Fruit fly (Drosophila melanogaster) whole organism, embryonic: Measurements from ENCODE around the gene H.

Experiments
- Adf1 ChIP-seq: fragments of 200-800 bp; sonication (Bioruptor generic); IDR thresholded peaks from 2 replicates; pipeline ENCODE4 v1.3.6; 2022; ENCODE audit warnings: missing biosample characterization, missing genetic modification characterization
- Asciz ChIP-seq: fragments of 200-800 bp; sonication (Bioruptor generic); optimal IDR thresholded peaks from 2 replicates; lab custom pipeline; 2017; ENCODE audit warnings: missing biosample characterization, mild to moderate bottlenecking, missing genetic modification characterization, missing genetic modification reagents
- Awh ChIP-seq: fragments of 200-800 bp; sonication (Bioruptor generic); IDR thresholded peaks from 2 replicates; pipeline ENCODE4, ENCODE4 v1.3.6; 2022; ENCODE audit warnings: missing biosample characterization, missing genetic modification characterization
- Blimp-1 ChIP-seq: fragments of 200-800 bp; sonication (Bioruptor generic); optimal IDR thresholded peaks from 3 replicates; lab custom pipeline; 2018; ENCODE audit warnings: missing biosample characterization, missing genetic modification characterization, mild to moderate bottlenecking, moderate library complexity, missing genetic modification reagents
- CG10959 ChIP-seq: fragments of 200-800 bp; sonication (Bioruptor generic); IDR thresholded peaks from 2 replicates; pipeline ENCODE4 v1.3.6; 2022; ENCODE audit warnings: missing biosample characterization, missing genetic modification characterization
- CG11696 ChIP-seq: fragments of 200-800 bp; sonication (Bioruptor generic); IDR thresholded peaks from 2 replicates; pipeline ENCODE4 v1.3.6; 2022; ENCODE audit warnings: missing biosample characterization, missing genetic modification characterization
- CG12155 ChIP-seq: fragments of 200-800 bp; sonication (Bioruptor generic); optimal IDR thresholded peaks from 3 replicates; lab custom pipeline; 2016; ENCODE audit warnings: missing biosample characterization, missing genetic modification characterization
- CG13287 ChIP-seq: fragments of 200-800 bp; sonication (Bioruptor generic); IDR thresholded peaks from 2 replicates; pipeline ENCODE4 v1.3.6; 2022; ENCODE audit warnings: missing biosample characterization, missing genetic modification characterization; ENCODE audit not compliant: partially characterized antibody
- CG14710 ChIP-seq: fragments of 200-800 bp; sonication (Bioruptor generic); optimal IDR thresholded peaks from 3 replicates; lab custom pipeline; 2019; ENCODE audit warnings: missing biosample characterization, mild to moderate bottlenecking, missing genetic modification characterization, moderate library complexity
- CG17328 ChIP-seq: fragments of 200-800 bp; sonication (Bioruptor generic); IDR thresholded peaks from 2 replicates; pipeline ENCODE4 v1.3.6; 2022; ENCODE audit warnings: missing biosample characterization, missing genetic modification characterization
- CG17385 ChIP-seq: fragments of 200-800 bp; sonication (Bioruptor generic); optimal IDR thresholded peaks from 3 replicates; lab custom pipeline; 2018; ENCODE audit warnings: missing biosample characterization, mild to moderate bottlenecking, missing genetic modification characterization
- CG17802 ChIP-seq: fragments of 200-800 bp; sonication (Bioruptor generic); optimal IDR thresholded peaks from 2 replicates; lab custom pipeline; 2018; ENCODE audit warnings: missing biosample characterization, mild to moderate bottlenecking, missing genetic modification characterization, moderate library complexity
- CG18764 ChIP-seq: fragments of 200-800 bp; sonication (Bioruptor generic); optimal IDR thresholded peaks from 3 replicates; lab custom pipeline; 2016; ENCODE audit warnings: missing biosample characterization, missing genetic modification characterization
- CG2678 ChIP-seq: fragments of 200-800 bp; sonication (Bioruptor generic); optimal IDR thresholded peaks from 3 replicates; lab custom pipeline; 2019; ENCODE audit warnings: missing biosample characterization, mild to moderate bottlenecking, missing genetic modification characterization, moderate library complexity
- CG2875 ChIP-seq: fragments of 200-800 bp; sonication (Bioruptor generic); optimal IDR thresholded peaks from 2 replicates; lab custom pipeline; 2017; ENCODE audit warnings: missing biosample characterization, mild to moderate bottlenecking, missing genetic modification characterization, missing genetic modification reagents
- CG31441 ChIP-seq: fragments of 200-800 bp; sonication (Bioruptor generic); IDR thresholded peaks from 2 replicates; pipeline ENCODE4 v1.3.6; 2022; ENCODE audit warnings: missing biosample characterization, missing genetic modification characterization
- CG3407 ChIP-seq: fragments of 200-800 bp; sonication (Bioruptor generic); optimal IDR thresholded peaks from 2 replicates; lab custom pipeline; 2018; ENCODE audit warnings: missing biosample characterization, mild to moderate bottlenecking, missing genetic modification characterization
- CG4360 ChIP-seq: fragments of 200-800 bp; sonication (Bioruptor generic); IDR thresholded peaks from 2 replicates; pipeline ENCODE4 v1.3.6; 2022; ENCODE audit warnings: missing biosample characterization, missing genetic modification characterization
- CG4617 ChIP-seq: fragments of 200-800 bp; sonication (Bioruptor generic); optimal IDR thresholded peaks from 3 replicates; lab custom pipeline; 2016; ENCODE audit warnings: missing biosample characterization, missing genetic modification characterization, borderline replicate concordance
- CG4707 ChIP-seq: fragments of 200-800 bp; sonication (Bioruptor generic); optimal IDR thresholded peaks from 2 replicates; lab custom pipeline; 2018; ENCODE audit warnings: missing biosample characterization, mild to moderate bottlenecking, missing genetic modification characterization, moderate library complexity
- CG6175 ChIP-seq: fragments of 200-800 bp; sonication (Bioruptor generic); IDR thresholded peaks from 3 replicates; pipeline ENCODE4 v1.3.6; 2022; ENCODE audit warnings: missing biosample characterization, missing genetic modification characterization
- CG6765 ChIP-seq: fragments of 200-800 bp; sonication (Bioruptor generic); optimal IDR thresholded peaks from 3 replicates; lab custom pipeline; 2017; ENCODE audit warnings: missing biosample characterization, mild to moderate bottlenecking, missing genetic modification characterization
- CG7839 ChIP-seq: fragments of 200-800 bp; sonication (Bioruptor generic); optimal IDR thresholded peaks from 3 replicates; lab custom pipeline; 2018; ENCODE audit warnings: missing biosample characterization, mild to moderate bottlenecking, missing genetic modification characterization, moderate library complexity
- CG9797 ChIP-seq: fragments of 200-800 bp; sonication (Bioruptor generic); optimal IDR thresholded peaks from 3 replicates; lab custom pipeline; 2018; ENCODE audit warnings: missing biosample characterization, mild to moderate bottlenecking, missing genetic modification characterization
- Chrac-16 ChIP-seq: fragments of 200-800 bp; sonication (Bioruptor generic); optimal IDR thresholded peaks from 3 replicates; lab custom pipeline; 2016; ENCODE audit warnings: missing biosample characterization, missing genetic modification characterization
- Dfd ChIP-seq, 2 experiments: fragments of >200 bp; optimal IDR thresholded peaks; 2 replicates each; lab custom pipeline; 2017; ENCODE audit warnings: missing biosample characterization in 2 of 2, missing genetic modification characterization in 2 of 2
- HLH54F ChIP-seq: fragments of 200-800 bp; sonication (Bioruptor generic); optimal IDR thresholded peaks from 3 replicates; lab custom pipeline; 2016; ENCODE audit warnings: missing biosample characterization, missing genetic modification characterization
- Hmr ChIP-seq: fragments of 200-800 bp; sonication (Bioruptor generic); optimal IDR thresholded peaks from 3 replicates; lab custom pipeline; 2017; ENCODE audit warnings: mild to moderate bottlenecking, missing biosample characterization, missing genetic modification reagents, missing genetic modification characterization
- NfI ChIP-seq: fragments of 200-800 bp; sonication (Bioruptor generic); optimal IDR thresholded peaks from 3 replicates; lab custom pipeline; 2018; ENCODE audit warnings: missing biosample characterization, mild to moderate bottlenecking, missing genetic modification characterization, moderate library complexity
- Pdp1 ChIP-seq, 2 experiments: fragments of 200-800 bp; sonication (Bioruptor generic); optimal IDR thresholded peaks; 3 replicates each; lab custom pipeline; 2016; ENCODE audit warnings: missing biosample characterization in 2 of 2, missing genetic modification characterization in 2 of 2, mild to moderate bottlenecking in 1 of 2, moderate library complexity in 1 of 2
- Side ChIP-seq: fragments of 200-800 bp; sonication (Bioruptor generic); optimal IDR thresholded peaks from 2 replicates; lab custom pipeline; 2016; ENCODE audit warnings: missing biosample characterization, missing genetic modification characterization
- Trl ChIP-seq, 3 experiments: fragments of >200 bp in 2 of 3; fragments of 200-800 bp in 1 of 3; sonication (Bioruptor generic) in 1 of 3; optimal IDR thresholded peaks; 2 replicates in 1 of 3; 3 replicates in 2 of 3; lab custom pipeline; 2016 to 2017; ENCODE audit warnings: missing biosample characterization in 1 of 3, missing genetic modification characterization in 1 of 3
- YL-1 ChIP-seq: fragments of 200-800 bp; sonication (Bioruptor generic); optimal IDR thresholded peaks from 3 replicates; lab custom pipeline; 2017; ENCODE audit warnings: missing biosample characterization, mild to moderate bottlenecking, missing genetic modification characterization
- btn ChIP-seq: fragments of 200-800 bp; sonication (Bioruptor generic); optimal IDR thresholded peaks from 2 replicates; lab custom pipeline; 2016; ENCODE audit warnings: missing biosample characterization, missing genetic modification characterization
- chif ChIP-seq, 2 experiments: fragments of 200-800 bp; sonication (Bioruptor generic); optimal IDR thresholded peaks; 3 replicates each; lab custom pipeline; 2016; ENCODE audit warnings: missing biosample characterization in 2 of 2, missing genetic modification characterization in 2 of 2
- chinmo ChIP-seq: fragments of 200-800 bp; sonication (Bioruptor generic); IDR thresholded peaks from 4 replicates; pipeline ENCODE4 v1.3.6; 2022; ENCODE audit warnings: missing biosample characterization, missing genetic modification characterization; ENCODE audit not compliant: partially characterized antibody
- gfzf ChIP-seq: fragments of 200-800 bp; sonication (Bioruptor generic); optimal IDR thresholded peaks from 2 replicates; lab custom pipeline; 2016; ENCODE audit warnings: missing biosample characterization, mild to moderate bottlenecking, missing genetic modification characterization, moderate library complexity
- h ChIP-seq: fragments of >200 bp; optimal IDR thresholded peaks from 2 replicates; lab custom pipeline; 2017
- kni ChIP-seq: fragments of 200-800 bp; sonication (Bioruptor generic); optimal IDR thresholded peaks from 3 replicates; lab custom pipeline; 2017; ENCODE audit warnings: mild to moderate bottlenecking, missing biosample characterization, missing genetic modification reagents, missing genetic modification characterization
- phol ChIP-seq: fragments of 200-800 bp; sonication (Bioruptor generic); optimal IDR thresholded peaks from 3 replicates; lab custom pipeline; 2018; ENCODE audit warnings: missing biosample characterization, mild to moderate bottlenecking, missing genetic modification characterization, moderate library complexity
- pita ChIP-seq: fragments of 200-800 bp; sonication (Bioruptor generic); optimal IDR thresholded peaks from 2 replicates; lab custom pipeline; 2017; ENCODE audit warnings: missing biosample characterization, mild to moderate bottlenecking, missing genetic modification characterization
- sc ChIP-seq, 3 experiments: fragments of >200 bp in 2 of 3; fragments of 200-800 bp in 1 of 3; sonication (Bioruptor generic) in 1 of 3; optimal IDR thresholded peaks; 2 replicates in 2 of 3; 3 replicates in 1 of 3; lab custom pipeline; 2017; ENCODE audit warnings: mild to moderate bottlenecking in 1 of 3, missing biosample characterization in 1 of 3, missing genetic modification characterization in 1 of 3, missing genetic modification reagents in 1 of 3
- scrt ChIP-seq: fragments of 200-800 bp; sonication (Bioruptor generic); optimal IDR thresholded peaks from 2 replicates; lab custom pipeline; 2018; ENCODE audit warnings: missing biosample characterization, mild to moderate bottlenecking, missing genetic modification characterization, moderate library complexity
- sd ChIP-seq: fragments of 200-800 bp; sonication (Bioruptor generic); optimal IDR thresholded peaks from 3 replicates; lab custom pipeline; 2018; ENCODE audit warnings: missing biosample characterization, mild to moderate bottlenecking, missing genetic modification characterization, moderate library complexity
- sens ChIP-seq: fragments of 200-800 bp; sonication (Bioruptor generic); peaks from one replicate; lab custom pipeline; 2016; ENCODE audit warnings: missing biosample characterization, missing genetic modification characterization
- seq ChIP-seq: fragments of 200-800 bp; sonication (Bioruptor generic); IDR thresholded peaks from 2 replicates; pipeline ENCODE4 v1.3.6; 2022; ENCODE audit warnings: missing biosample characterization, missing genetic modification characterization
- ttk ChIP-seq: fragments of 200-800 bp; sonication (Bioruptor generic); IDR thresholded peaks from 2 replicates; pipeline ENCODE4 v2.1.2; 2022; ENCODE audit warnings: missing biosample characterization, missing genetic modification characterization
- tup ChIP-seq: fragments of 200-800 bp; sonication (Bioruptor generic); optimal IDR thresholded peaks from 2 replicates; lab custom pipeline; 2016; ENCODE audit warnings: missing biosample characterization, mild to moderate bottlenecking, missing genetic modification characterization, moderate library complexity
- zfh2 ChIP-seq: fragments of 200-800 bp; sonication (Bioruptor generic); optimal IDR thresholded peaks from 2 replicates; lab custom pipeline; 2016; ENCODE audit warnings: missing biosample characterization, missing genetic modification characterization

The H gene

DNA sequence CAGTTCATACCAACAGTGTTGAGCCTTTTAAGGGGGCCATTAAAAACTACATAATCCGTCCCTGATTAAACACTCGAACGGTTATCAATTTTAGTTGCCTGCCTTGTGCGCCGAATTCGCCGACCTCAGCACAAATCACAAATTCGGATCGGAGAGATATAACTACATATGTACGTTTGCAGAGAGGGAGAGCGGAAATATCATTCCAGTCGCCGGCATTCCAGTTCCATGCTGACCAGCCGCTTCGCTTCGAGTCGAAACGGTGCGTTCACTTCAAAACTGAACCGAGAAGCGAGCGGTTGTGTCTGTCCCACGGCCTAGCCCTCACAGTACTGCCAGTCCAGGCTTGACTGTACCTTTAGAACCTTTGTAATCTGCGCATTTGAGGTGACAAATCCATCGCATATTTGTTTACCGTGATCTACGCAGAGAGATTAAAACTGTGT is 47.2 kb upstream of the H start (continued):
- TF ChIP-seq phol (tag; lab: Kevin White, UChicago) (no peak), CG11696 (no peak), Awh (GFP tag; lab: Robert Waterston, UW) (peak; percentile 67; the same call in 1 of the 2 replicates), btn (GFP tag; lab: Kevin White, UChicago) (no peak), chinmo (GFP tag; lab: Robert Waterston, UW) (peak; percentile 72; the same call in 3 of the 4 replicates), HLH54F (GFP tag; lab: Kevin White, UChicago) (no peak), CG4360 (peak; percentile 38; the same call in 1 of the 2 replicates), Trl (optimal IDR thresholded peaks at IDR 0.05; lab: Kevin White, UChicago) (peak in 1 of 2 experiments; percentile 61), Trl (GFP tag; optimal IDR thresholded peaks at IDR 0.05; lab: Kevin White, UChicago) (no peak), kni (peak; percentile 76), Side (GFP tag; lab: Kevin White, UChicago) (peak; percentile 54), Adf1 (GFP tag; lab: Robert Waterston, UW) (no peak; the same call in 1 of the 2 replicates), CG18764 (no peak), CG6765 (peak; percentile 43), CG17385 (GFP tag; lab: Kevin White, UChicago) (peak; percentile 53), Asciz (GFP tag; lab: Kevin White, UChicago) (no peak), CG2678 (tag; lab: Kevin White, UChicago) (peak; percentile 38), Chrac-16 (no peak), Dfd (GFP tag; optimal IDR thresholded peaks at IDR 0.05; lab: Kevin White, UChicago) (no peak), NfI (peak; percentile 24), ttk (no peak)
- TF ChIP-seq, all 482 proteins: peak for 118

DNA sequence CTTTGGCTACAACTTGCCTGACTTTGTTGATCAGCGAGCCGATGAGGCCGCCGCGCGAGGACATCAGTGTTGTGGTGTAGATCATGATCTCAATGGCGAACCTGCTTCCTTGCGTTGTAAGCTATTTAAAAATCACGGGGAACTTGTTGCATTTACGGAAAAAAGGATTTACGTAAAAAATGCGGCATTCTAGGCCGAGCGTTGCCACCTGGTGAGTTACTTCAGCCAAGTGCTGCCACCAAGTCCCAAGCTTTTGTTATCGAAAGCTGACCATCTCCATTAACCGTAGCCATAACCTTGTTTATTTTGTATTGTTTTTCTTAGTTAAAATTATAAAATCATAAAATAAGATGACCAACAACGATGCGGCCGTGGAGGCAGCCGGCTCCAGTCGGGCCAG is 44.9 kb upstream of the H start, which contains the start of the genes TFAM and CG5412:
TSS of gene TFAM (minus strand) at position 222 of the 400 bp plus-strand sequence.
TSS of gene CG5412 (plus strand) at position 265 of the 400 bp plus-strand sequence.
- TF ChIP-seq phol (tag; lab: Kevin White, UChicago) = peak; percentile 49
- no peak for TF ChIP-seq CG17328
- peak; percentile 85 for TF ChIP-seq CG4617 (GFP tag; lab: Kevin White, UChicago)
- TF ChIP-seq seq (GFP tag; lab: Robert Waterston, UW) = no peak
- TF ChIP-seq Pdp1 (GFP tag; optimal IDR thresholded peaks at IDR 0.05; lab: Kevin White, UChicago) = peak in 1 of 2 experiments; percentile 91
- TF ChIP-seq CG13287 (GFP tag; lab: Robert Waterston, UW) = peak; percentile 58
- TF ChIP-seq sd = no peak
- TF ChIP-seq CG2875 = no peak
- TF ChIP-seq Blimp-1 (GFP tag; lab: Kevin White, UChicago) = no peak
- no peak for TF ChIP-seq CG7839 (tag; lab: Kevin White, UChicago)
- no peak for TF ChIP-seq zfh2 (GFP tag; lab: Kevin White, UChicago)
- peak; percentile 85 for TF ChIP-seq scrt (GFP tag; lab: Kevin White, UChicago)
- no peak for TF ChIP-seq CG6175
- TF ChIP-seq CG17802 = no peak
- TF ChIP-seq CG31441 (GFP tag; lab: Robert Waterston, UW) = no peak
- TF ChIP-seq sens (GFP tag; lab: Kevin White, UChicago) = peak; percentile 83
- TF ChIP-seq CG4707 (GFP tag; lab: Kevin White, UChicago) = no peak
- no peak for TF ChIP-seq CG3407 (GFP tag; lab: Kevin White, UChicago)
- TF ChIP-seq Hmr (GFP tag; lab: Kevin White, UChicago) = no peak
- TF ChIP-seq CG14710 (tag; lab: Kevin White, UChicago) = peak; percentile 21
- TF ChIP-seq CG12155 = no peak
- TF ChIP-seq h (lab: Kevin White, UChicago) = no peak
- TF ChIP-seq Trl (optimal IDR thresholded peaks at IDR 0.05; lab: Kevin White, UChicago) = no peak
- no peak for TF ChIP-seq Trl (GFP tag; optimal IDR thresholded peaks at IDR 0.05; lab: Kevin White, UChicago)
- no peak for TF ChIP-seq CG10959 (GFP tag; lab: Robert Waterston, UW)
- TF ChIP-seq tup (GFP tag; lab: Kevin White, UChicago) = no peak
- no peak for TF ChIP-seq chif (GFP tag; optimal IDR thresholded peaks at IDR 0.05; lab: Kevin White, UChicago)
- peak; percentile 84 for TF ChIP-seq YL-1 (GFP tag; lab: Kevin White, UChicago)
- no peak for TF ChIP-seq sc (optimal IDR thresholded peaks at IDR 0.05; lab: Kevin White, UChicago)
- no peak for TF ChIP-seq sc (GFP tag; optimal IDR thresholded peaks at IDR 0.05; lab: Kevin White, UChicago)
- peak; percentile 32 for TF ChIP-seq CG9797 (GFP tag; lab: Kevin White, UChicago)
- TF ChIP-seq gfzf = peak; percentile 2
- no peak for TF ChIP-seq pita (GFP tag; lab: Kevin White, UChicago)
